Worm (Caenorhabditis elegans) whole organism, L2 larva: Measurements from ENCODE around the gene Y94A7B.11.

Experiments used
- C34F6.9 ChIP-seq: fragments of 150-350 bp; optimal IDR thresholded peaks from 2 replicates; lab custom pipeline; 2014; ENCODE audit warnings: missing biosample characterization, missing genetic modification characterization
- F13H6.1 ChIP-seq: sonication (generic microtip); optimal IDR thresholded peaks from 2 replicates; lab custom pipeline; 2016; ENCODE audit warnings: missing genetic modification characterization, missing compliant biosample characterization
- ZK546.5 ChIP-seq: sonication (generic microtip); optimal IDR thresholded peaks from 2 replicates; lab custom pipeline; 2017; ENCODE audit warnings: missing biosample characterization, missing genetic modification characterization
- alr-1 ChIP-seq: fragments of 150-350 bp; optimal IDR thresholded peaks from 2 replicates; lab custom pipeline; 2014; ENCODE audit warnings: missing biosample characterization, missing genetic modification characterization
- aly-2 ChIP-seq: fragments of 150-350 bp; optimal IDR thresholded peaks from 2 replicates; lab custom pipeline; 2014; ENCODE audit warnings: missing biosample characterization, missing genetic modification characterization
- ama-1 ChIP-seq: fragments of 150-350 bp; optimal IDR thresholded peaks from 2 replicates; lab custom pipeline; 2018; ENCODE audit warnings: inconsistent platforms
- blmp-1 ChIP-seq: sonication (generic microtip); optimal IDR thresholded peaks from 2 replicates; lab custom pipeline; 2017; ENCODE audit warnings: missing genetic modification characterization, mild to moderate bottlenecking, missing compliant biosample characterization, antibody characterized with exemption, moderate library complexity; ENCODE audit not compliant: insufficient read depth
- crh-2 ChIP-seq: sonication (generic microtip); optimal IDR thresholded peaks from 2 replicates; lab custom pipeline; 2017; ENCODE audit warnings: missing biosample characterization, missing genetic modification characterization
- dmd-4 ChIP-seq: sonication (generic microtip); optimal IDR thresholded peaks from 2 replicates; lab custom pipeline; 2017; ENCODE audit warnings: missing biosample characterization, missing genetic modification characterization
- egl-27 ChIP-seq: sonication (generic microtip); optimal IDR thresholded peaks from 3 replicates; lab custom pipeline; 2017; ENCODE audit warnings: missing biosample characterization, missing genetic modification reagents, missing genetic modification characterization
- elt-1 ChIP-seq: fragments of 150-350 bp; optimal IDR thresholded peaks from 2 replicates; lab custom pipeline; 2014; ENCODE audit warnings: missing biosample characterization, missing genetic modification characterization
- gmeb-1 ChIP-seq: fragments of 150-350 bp; optimal IDR thresholded peaks from 2 replicates; lab custom pipeline; 2014; ENCODE audit warnings: missing biosample characterization, missing genetic modification characterization
- lin-11 ChIP-seq: fragments of 150-350 bp; sonication (generic microtip); optimal IDR thresholded peaks from 2 replicates; lab custom pipeline; 2014; ENCODE audit warnings: missing biosample characterization, missing genetic modification characterization, inconsistent platforms, mixed read lengths
- lin-13 ChIP-seq: fragments of 150-350 bp; optimal IDR thresholded peaks from 2 replicates; lab custom pipeline; 2014; ENCODE audit warnings: missing biosample characterization, missing genetic modification reagents, missing genetic modification characterization
- lsy-2 ChIP-seq, 2 experiments: fragments of 150-350 bp in 1 of 2; sonication (generic microtip) in 1 of 2; optimal IDR thresholded peaks; 2 replicates each; lab custom pipeline; 2014 to 2017; ENCODE audit warnings: missing biosample characterization in 2 of 2, missing genetic modification characterization in 2 of 2
- mab-5 ChIP-seq: fragments of 150-350 bp; optimal IDR thresholded peaks from 2 replicates; lab custom pipeline; 2014; ENCODE audit warnings: missing biosample characterization, missing genetic modification characterization
- mbf-1 ChIP-seq: sonication (generic microtip); optimal IDR thresholded peaks from 2 replicates; lab custom pipeline; 2017; ENCODE audit warnings: missing biosample characterization, missing genetic modification characterization
- mdl-1 ChIP-seq, 2 experiments: fragments of 150-350 bp in 1 of 2; sonication (generic microtip) in 1 of 2; optimal IDR thresholded peaks; 2 replicates each; lab custom pipeline; 2017; ENCODE audit warnings: missing biosample characterization in 2 of 2, missing genetic modification characterization in 2 of 2
- nhr-11 ChIP-seq: fragments of 150-350 bp; optimal IDR thresholded peaks from 2 replicates; lab custom pipeline; 2014; ENCODE audit warnings: missing biosample characterization, missing genetic modification characterization
- nhr-12 ChIP-seq: fragments of 150-350 bp; optimal IDR thresholded peaks from 2 replicates; lab custom pipeline; 2014; ENCODE audit warnings: missing biosample characterization, missing genetic modification characterization
- nhr-129 ChIP-seq: fragments of 150-350 bp; optimal IDR thresholded peaks from 2 replicates; lab custom pipeline; 2014; ENCODE audit warnings: missing biosample characterization, missing genetic modification characterization
- nhr-21 ChIP-seq: fragments of 150-350 bp; optimal IDR thresholded peaks from 2 replicates; lab custom pipeline; 2014; ENCODE audit warnings: missing biosample characterization, missing genetic modification characterization
- nhr-23 ChIP-seq: fragments of 150-350 bp; optimal IDR thresholded peaks from 2 replicates; lab custom pipeline; 2014; ENCODE audit warnings: missing biosample characterization, missing genetic modification reagents, missing genetic modification characterization
- nhr-6 ChIP-seq: fragments of 150-350 bp; optimal IDR thresholded peaks from 2 replicates; lab custom pipeline; 2014; ENCODE audit warnings: missing biosample characterization, missing genetic modification characterization
- nhr-77 ChIP-seq: fragments of 150-350 bp; optimal IDR thresholded peaks from 2 replicates; lab custom pipeline; 2014; ENCODE audit warnings: missing biosample characterization, missing genetic modification characterization
- sem-4 ChIP-seq: fragments of 150-350 bp; optimal IDR thresholded peaks from 2 replicates; lab custom pipeline; 2014; ENCODE audit warnings: missing biosample characterization, missing genetic modification reagents, missing genetic modification characterization
- skn-1 ChIP-seq: sonication (generic microtip); optimal IDR thresholded peaks from 2 replicates; lab custom pipeline; 2017; ENCODE audit warnings: missing biosample characterization, missing genetic modification characterization
- sma-3 ChIP-seq: sonication (generic microtip); optimal IDR thresholded peaks from 2 replicates; lab custom pipeline; 2016; ENCODE audit warnings: missing genetic modification reagents, missing genetic modification characterization, missing compliant biosample characterization
- snpc-4 ChIP-seq: fragments of 150-350 bp; optimal IDR thresholded peaks from 2 replicates; lab custom pipeline; 2014; ENCODE audit warnings: missing biosample characterization, missing genetic modification characterization
- unc-39 ChIP-seq: fragments of 150-350 bp; optimal IDR thresholded peaks from 2 replicates; lab custom pipeline; 2014; ENCODE audit warnings: missing biosample characterization, missing genetic modification characterization
- unc-55 ChIP-seq: fragments of 150-350 bp; sonication (generic microtip); optimal IDR thresholded peaks from 3 replicates; lab custom pipeline; 2014; ENCODE audit warnings: missing biosample characterization, missing genetic modification reagents, missing genetic modification characterization
- zag-1 ChIP-seq: fragments of 150-350 bp; optimal IDR thresholded peaks from 2 replicates; lab custom pipeline; 2014; ENCODE audit warnings: missing biosample characterization, missing genetic modification characterization
- ztf-1 ChIP-seq: fragments of 200-800 bp; sonication (Bioruptor generic); conservative IDR thresholded peaks from 2 replicates; pipeline ENCODE4 v1.3.6; 2022; ENCODE audit warnings: missing genetic modification characterization, missing compliant biosample characterization
- ztf-11 ChIP-seq: sonication (generic microtip); optimal IDR thresholded peaks from 2 replicates; lab custom pipeline; 2017; ENCODE audit warnings: missing biosample characterization, missing genetic modification characterization

Gene Y94A7B.11

DNA sequence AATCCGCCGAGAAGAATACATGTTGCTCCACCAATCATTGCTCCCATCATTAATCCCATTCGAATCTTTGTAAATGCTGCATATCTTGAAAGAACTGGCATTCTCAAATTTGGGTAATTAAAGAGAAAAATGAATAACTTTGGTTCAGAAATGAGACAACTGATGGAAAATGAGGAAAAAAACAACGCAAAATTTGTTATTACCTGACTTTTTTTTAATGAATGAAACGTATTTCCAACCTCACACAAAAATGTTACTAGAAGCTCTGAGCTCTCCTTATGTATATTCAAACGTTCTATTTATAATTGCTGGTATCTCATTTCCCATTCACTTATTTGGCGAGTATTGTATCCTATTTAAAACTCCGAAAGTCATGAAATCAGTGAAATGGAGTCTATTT, at the start of gene Y94A7B.11, which contains the start of gene srh-292:
Gene Y94A7B.11 (minus strand): TSS at position 101 of the 400 bp plus-strand sequence.
Gene srh-292 (plus strand): TSS at position 251 of the 400 bp plus-strand sequence.
- TF ChIP-seq C34F6.9 (no peak), ama-1 (lab: Kevin White, UChicago) (no peak), dmd-4 (no peak), crh-2 (tag; lab: Kevin White, UChicago) (no peak), blmp-1 (tag; lab: Kevin White, UChicago) (no peak), nhr-23 (no peak), nhr-6 (tag; lab: Kevin White, UChicago) (no peak), nhr-77 (tag; lab: Kevin White, UChicago) (no peak), aly-2 (no peak), mdl-1 (tag; optimal IDR thresholded peaks at IDR 0.05; lab: Kevin White, UChicago) (no peak)

DNA sequence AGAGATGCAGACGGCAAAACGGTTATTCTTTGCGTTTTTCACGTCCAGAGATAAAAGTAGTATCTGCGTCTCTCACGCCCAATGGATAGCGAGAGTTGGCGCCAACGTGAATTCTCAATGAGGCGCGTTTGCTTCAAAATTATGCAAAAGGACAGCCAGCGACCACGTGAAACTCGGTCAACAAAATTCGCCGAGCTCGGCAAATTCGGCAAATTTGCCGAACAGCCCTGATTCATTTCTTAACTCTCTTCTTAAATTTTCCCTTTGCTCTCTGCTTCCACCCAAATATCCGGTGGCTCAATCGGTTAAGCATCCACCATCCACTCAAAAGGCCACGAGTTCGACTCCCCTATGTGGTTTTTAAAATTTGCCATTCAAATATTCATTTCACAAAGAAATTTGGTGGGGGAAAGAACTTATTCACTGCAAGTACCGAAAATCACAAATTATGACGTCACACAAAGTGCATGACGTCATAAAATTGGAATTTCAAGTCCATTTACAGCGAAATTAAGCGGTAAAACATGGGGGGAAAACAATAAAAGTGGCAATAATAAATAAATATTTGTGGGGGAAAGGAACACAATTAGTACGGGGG, 43.0 kb upstream of the Y94A7B.11 start:
- TF ChIP-seq mbf-1 (tag; lab: Kevin White, UChicago): no peak
- no peak for TF ChIP-seq egl-27
- TF ChIP-seq lsy-2 (tag; optimal IDR thresholded peaks at IDR 0.05; lab: Kevin White, UChicago): no peak
- TF ChIP-seq sma-3 (GFP tag; lab: Kevin White, UChicago): no peak
- no peak for TF ChIP-seq nhr-129
- TF ChIP-seq nhr-11: no peak
- no peak for TF ChIP-seq lin-13 (GFP tag; lab: Kevin White, UChicago)
- TF ChIP-seq unc-39 (tag; lab: Kevin White, UChicago): no peak

DNA sequence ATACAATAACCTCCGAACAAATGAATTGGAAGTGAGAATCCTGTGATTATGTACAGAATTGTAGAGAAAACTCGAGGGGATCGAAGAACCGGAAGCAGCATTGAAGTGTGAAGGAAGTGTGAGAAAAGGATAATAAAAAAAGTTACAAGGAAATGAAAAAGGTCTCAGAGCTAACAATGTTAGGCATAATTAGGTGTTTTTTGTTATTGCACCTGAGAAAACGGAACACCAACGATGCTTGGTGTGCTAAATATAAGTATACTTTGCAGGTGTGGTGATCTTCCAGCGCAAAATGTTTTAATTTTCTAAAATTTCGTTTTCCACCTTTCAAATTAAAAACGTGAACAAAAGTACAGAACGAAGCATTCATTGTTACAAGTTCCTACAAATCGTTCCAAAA, 41.7 kb upstream of the Y94A7B.11 start, which contains the start of gene srh-286:
Gene srh-286 (minus strand): TSS at position 101 of the 400 bp plus-strand sequence.
- TF ChIP-seq ztf-11 (tag; lab: Kevin White, UChicago) (no peak), ztf-1 (no peak), nhr-77 (tag; lab: Kevin White, UChicago) (no peak), lin-11 (tag; lab: Kevin White, UChicago) (no peak), alr-1 (tag; lab: Kevin White, UChicago) (no peak), ZK546.5 (tag; lab: Kevin White, UChicago) (no peak), mbf-1 (tag; lab: Kevin White, UChicago) (no peak), dmd-4 (no peak), F13H6.1 (tag; lab: Kevin White, UChicago) (no peak), skn-1 (no peak), mab-5 (tag; lab: Kevin White, UChicago) (no peak), lsy-2 (tag; optimal IDR thresholded peaks at IDR 0.05; lab: Kevin White, UChicago) (no peak), nhr-6 (tag; lab: Kevin White, UChicago) (no peak), C34F6.9 (no peak), nhr-11 (no peak), nhr-12 (tag; lab: Kevin White, UChicago) (no peak), sma-3 (GFP tag; lab: Kevin White, UChicago) (no peak), zag-1 (no peak)

DNA sequence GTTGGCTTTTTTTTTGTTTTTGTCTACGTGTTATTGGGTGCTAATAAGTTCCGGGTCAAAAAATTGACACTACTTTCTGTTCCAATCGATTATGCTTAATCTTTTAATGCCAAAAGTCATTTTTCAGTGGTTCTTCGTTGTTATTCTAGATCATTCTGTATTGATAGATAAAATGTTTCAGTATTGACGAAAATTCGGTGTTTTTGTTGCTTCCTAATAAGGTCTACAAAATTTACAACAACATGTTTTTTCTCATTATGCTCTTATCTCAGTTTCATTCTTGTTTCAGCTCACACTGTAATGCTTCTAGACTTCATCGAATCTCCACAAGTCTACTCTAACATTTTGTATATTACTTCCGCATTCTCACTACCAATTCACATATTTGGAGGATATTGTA, 28.9 kb upstream of the Y94A7B.11 start, which contains the start of gene srh-303:
Gene srh-303 (plus strand): TSS at position 301 of the 400 bp plus-strand sequence.
- TF ChIP-seq nhr-23 (no peak), skn-1 (no peak), aly-2 (no peak), lin-13 (GFP tag; lab: Kevin White, UChicago) (no peak), unc-55 (no peak)

DNA sequence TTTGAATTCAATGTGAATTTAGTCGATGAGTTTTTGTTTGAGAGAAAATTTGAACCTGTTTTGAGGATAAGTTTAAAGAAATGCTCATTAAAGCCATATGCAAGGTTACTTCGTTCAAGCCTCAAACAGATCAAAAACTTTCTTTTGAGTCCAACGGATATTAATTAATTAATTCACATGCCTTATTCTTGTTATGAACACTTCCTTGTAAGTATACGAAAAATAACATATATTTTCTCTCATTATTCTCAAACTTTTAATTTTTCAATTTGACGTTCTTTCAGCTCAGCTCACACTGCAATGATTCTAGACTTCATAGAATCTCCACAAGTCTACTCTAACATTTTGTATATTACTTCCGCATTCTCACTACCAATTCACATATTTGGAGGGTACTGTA, 25.9 kb upstream of the Y94A7B.11 start, which contains the start of gene srh-304:
Gene srh-304 (plus strand): TSS at position 301 of the 400 bp plus-strand sequence.
- TF ChIP-seq sem-4 (tag; lab: Kevin White, UChicago) (no peak), lsy-2 (tag; optimal IDR thresholded peaks at IDR 0.05; lab: Kevin White, UChicago) (no peak), blmp-1 (tag; lab: Kevin White, UChicago) (no peak), zag-1 (no peak), crh-2 (tag; lab: Kevin White, UChicago) (no peak), ama-1 (lab: Kevin White, UChicago) (no peak), snpc-4 (tag; lab: Kevin White, UChicago) (no peak), nhr-21 (tag; lab: Kevin White, UChicago) (no peak), nhr-12 (tag; lab: Kevin White, UChicago) (no peak), mdl-1 (tag; optimal IDR thresholded peaks at IDR 0.05; lab: Kevin White, UChicago) (no peak), unc-39 (tag; lab: Kevin White, UChicago) (no peak), nhr-11 (no peak), unc-55 (no peak), gmeb-1 (tag; lab: Kevin White, UChicago) (no peak), mab-5 (tag; lab: Kevin White, UChicago) (no peak), sma-3 (GFP tag; lab: Kevin White, UChicago) (no peak), elt-1 (tag; lab: Kevin White, UChicago) (no peak)
